Worm (Caenorhabditis elegans) whole organism, L4 larva: ENCODE results near the gene F40G12.5.

Experiments
- R02D3.7 ChIP-seq: fragments of 150-350 bp; sonication (generic microtip); optimal IDR thresholded peaks from 3 replicates; lab custom pipeline; 2014; ENCODE audit warnings: missing biosample characterization, missing genetic modification characterization
- lin-1 ChIP-seq: fragments of 200-800 bp; sonication (Bioruptor generic); IDR thresholded peaks from 2 replicates; pipeline ENCODE4 v1.3.6; 2022; ENCODE audit warnings: missing genetic modification reagents, missing genetic modification characterization, missing compliant biosample characterization
- lin-15B ChIP-seq: fragments of 150-350 bp; sonication (generic microtip); optimal IDR thresholded peaks from 3 replicates; lab custom pipeline; 2014; ENCODE audit warnings: missing biosample characterization, missing genetic modification characterization
- nhr-28 ChIP-seq: fragments of 150-350 bp; optimal IDR thresholded peaks from 2 replicates; lab custom pipeline; 2014; ENCODE audit warnings: missing biosample characterization, missing genetic modification characterization
- nhr-48 ChIP-seq: sonication (generic microtip); optimal IDR thresholded peaks from 2 replicates; lab custom pipeline; 2016; ENCODE audit warnings: mild to moderate bottlenecking, missing genetic modification characterization, missing compliant biosample characterization
- saeg-2 ChIP-seq: fragments of 200-800 bp; sonication (Bioruptor generic); IDR thresholded peaks from 2 replicates; pipeline ENCODE4 v1.3.6; 2022; ENCODE audit warnings: missing genetic modification reagents, missing genetic modification characterization, missing compliant biosample characterization
- ztf-11 ChIP-seq: fragments of 150-350 bp; optimal IDR thresholded peaks from 2 replicates; lab custom pipeline; 2014; ENCODE audit warnings: missing biosample characterization, missing genetic modification characterization

DNA sequence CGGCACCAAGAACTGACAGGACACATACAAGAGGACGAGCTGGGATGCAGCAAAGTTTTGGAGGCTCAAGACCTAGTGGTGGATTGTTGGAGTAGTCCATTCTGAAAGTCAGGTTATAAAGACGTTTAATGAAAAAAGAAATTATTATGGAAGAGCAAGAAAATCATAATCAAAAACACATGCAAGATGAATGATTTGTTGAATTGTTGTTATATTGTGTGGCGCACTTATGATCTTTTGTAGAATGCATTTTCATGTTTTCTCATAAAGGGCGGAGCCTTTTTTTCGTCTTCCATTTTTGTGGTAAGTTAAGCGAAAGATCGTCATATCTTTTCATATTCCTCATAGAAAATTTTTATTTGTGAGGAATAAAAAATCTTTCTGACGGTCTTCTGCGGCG is 45.9 kb upstream of the F40G12.5 start, which contains the start of gene F47B8.2:
- TF ChIP-seq R02D3.7 (tag; lab: Kevin White, UChicago) (no peak), lin-1 (GFP tag; lab: Robert Waterston, UW) (no peak), ztf-11 (tag; lab: Kevin White, UChicago) (no peak), saeg-2 (GFP tag; lab: Robert Waterston, UW) (no peak), lin-15B (tag; lab: Kevin White, UChicago) (no peak), nhr-28 (tag; lab: Kevin White, UChicago) (no peak), nhr-48 (tag; lab: Kevin White, UChicago) (no peak)
